Fruit fly (Drosophila melanogaster) S2 (cell line): ENCODE results near the gene Syx8.

Experiments
- CG8478 ChIP-seq: fragments of >200 bp; optimal IDR thresholded peaks from 2 replicates; lab custom pipeline; 2018
- CTCF ChIP-seq, 2 experiments: fragments of >200 bp; optimal IDR thresholded peaks; 2 replicates each; lab custom pipeline; 2018

DNA sequence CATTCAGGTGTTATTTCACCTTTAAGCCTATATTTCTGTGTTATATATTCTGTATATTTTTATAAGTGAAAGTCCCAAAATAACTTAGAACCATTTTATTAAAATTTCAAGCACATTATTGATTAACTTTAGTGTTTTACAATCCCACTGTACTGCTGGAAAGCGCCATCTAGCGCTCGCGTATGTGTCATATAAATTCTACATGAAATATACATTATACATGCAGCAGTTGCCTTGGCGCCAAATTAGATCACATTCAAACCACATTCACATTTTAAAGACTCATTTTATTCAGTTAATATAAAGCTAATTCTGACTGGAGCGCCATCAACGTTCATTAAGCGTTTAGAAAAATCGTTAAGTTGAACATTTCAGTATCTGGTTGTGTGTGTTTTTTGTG lies 23.5 kb downstream of the Syx8 start:
- TF ChIP-seq CG8478 (lab: Kevin White, UChicago), result no peak
- TF ChIP-seq CTCF (optimal IDR thresholded peaks at IDR 0.05; lab: Kevin White, UChicago), result peak; percentile 86 to 92
